Fruit fly (Drosophila melanogaster): ENCODE measurements around the gene cv.

cv gene

dm6 chrX:5717741-5718475 lies 28.1 kb downstream of the cv start, which contains the start of gene CG33080 (continued):
- TF ChIP-seq gcm2 (GFP tag; optimal IDR thresholded peaks at IDR 0.05) (no peak), BtbVII (GFP tag; optimal IDR thresholded peaks at IDR 0.05) (no peak), BEAF-32 (GFP tag; optimal IDR thresholded peaks at IDR 0.05) (no peak), CG6175 (GFP tag; IDR thresholded peaks at IDR 0.05) (no peak), CG9437 (GFP tag; optimal IDR thresholded peaks at IDR 0.05) (no peak), prd (optimal IDR thresholded peaks at IDR 0.05) (no peak), prd (GFP tag; IDR thresholded peaks at IDR 0.05) (peak; percentile 28; the same call in 1 of the 3 replicates), hth (optimal IDR thresholded peaks at IDR 0.05) (no peak), CG5180 (GFP tag; optimal IDR thresholded peaks at IDR 0.05) (no peak), Eip74EF (GFP tag; optimal IDR thresholded peaks at IDR 0.05) (no peak), kah (GFP tag; optimal IDR thresholded peaks at IDR 0.05) (no peak), CG32772 (GFP tag; IDR thresholded peaks at IDR 0.05) (0 out of 2 replicates have a peak, but pooled peaks have one; percentile 15), Blimp-1 (GFP tag; optimal IDR thresholded peaks at IDR 0.05) (no peak), CG2889 (GFP tag; IDR thresholded peaks at IDR 0.05) (no peak), CG13424 (tag; optimal IDR thresholded peaks at IDR 0.05) (no peak), Sry-β (GFP tag; optimal IDR thresholded peaks at IDR 0.05) (no peak), fu2 (GFP tag; optimal IDR thresholded peaks at IDR 0.05) (no peak), run (tag; optimal IDR thresholded peaks at IDR 0.05) (no peak), CG2116 (GFP tag; optimal IDR thresholded peaks at IDR 0.05) (no peak), CG6791 (GFP tag; IDR thresholded peaks at IDR 0.05; ENCODE audit: partially characterized antibody) (no peak), CG9727 (GFP tag; optimal IDR thresholded peaks at IDR 0.05) (no peak), CG17829 (tag; optimal IDR thresholded peaks at IDR 0.05) (no peak), br (optimal IDR thresholded peaks at IDR 0.05) (no peak), CG31441 (GFP tag; IDR thresholded peaks at IDR 0.05) (no peak), CG10147 (GFP tag; optimal IDR thresholded peaks at IDR 0.05) (no peak), CG2199 (GFP tag; IDR thresholded peaks at IDR 0.05) (no peak), CG6654 (GFP tag; optimal IDR thresholded peaks at IDR 0.05) (no peak), CG18476 (GFP tag; optimal IDR thresholded peaks at IDR 0.05) (no peak), slbo (GFP tag; IDR thresholded peaks at IDR 0.05) (peak; percentile 40; the same call in 1 of the 2 replicates), Dad (GFP tag; optimal IDR thresholded peaks at IDR 0.05) (no peak), CG3847 (GFP tag; IDR thresholded peaks at IDR 0.05) (no peak), Mes4 (GFP tag; optimal IDR thresholded peaks at IDR 0.05) (no peak), shn (GFP tag; optimal IDR thresholded peaks at IDR 0.05) (no peak), sens-2 (GFP tag; IDR thresholded peaks at IDR 0.05) (no peak), pb (GFP tag; optimal IDR thresholded peaks at IDR 0.05) (no peak), sr (GFP tag; IDR thresholded peaks at IDR 0.05) (no peak), Dbx (GFP tag; IDR thresholded peaks at IDR 0.05) (no peak), CG12769 (tag; optimal IDR thresholded peaks at IDR 0.05) (no peak), repo (GFP tag; optimal IDR thresholded peaks at IDR 0.05) (no peak), CG6765 (GFP tag; optimal IDR thresholded peaks at IDR 0.05) (no peak), esg (GFP tag; conservative IDR thresholded peaks at IDR 0.05) (no peak), Hey (tag; optimal IDR thresholded peaks at IDR 0.05) (no peak), gcm (GFP tag; optimal IDR thresholded peaks at IDR 0.05) (no peak), Camta (GFP tag; optimal IDR thresholded peaks at IDR 0.05) (no peak), CG7357 (GFP tag; IDR thresholded peaks at IDR 0.05) (no peak), Oaz (GFP tag; IDR thresholded peaks at IDR 0.05) (no peak), crc (GFP tag; optimal IDR thresholded peaks at IDR 0.05) (no peak), twi (tag; optimal IDR thresholded peaks at IDR 0.05) (no peak), corto (GFP tag; optimal IDR thresholded peaks at IDR 0.05) (no peak), Fer2 (tag; optimal IDR thresholded peaks at IDR 0.05) (no peak), Gug (GFP tag; IDR thresholded peaks at IDR 0.05) (no peak), CG8478 (optimal IDR thresholded peaks at IDR 0.05) (no peak)
